Fruit fly (Drosophila melanogaster): ENCODE measurements around the gene CG3448.

The CG3448 gene

dm6 chr3L:9455819-9456388 lies 4.5 kb upstream of the CG3448 start, which contains the start of the genes phol and CG3552:
Gene phol (minus strand): TSS chr3L:9456281.
Gene CG3552 (plus strand): TSS chr3L:9456318.
- TF ChIP-seq OdsH (GFP tag; optimal IDR thresholded peaks at IDR 0.05) (no peak), Hr78 (GFP tag; optimal IDR thresholded peaks at IDR 0.05) (no peak), foxo (GFP tag; optimal IDR thresholded peaks at IDR 0.05) (peak in 1 of 2 experiments; percentile 3), HLH106 (tag; optimal IDR thresholded peaks at IDR 0.05) (peak; percentile 2), dmrt93B (GFP tag; optimal IDR thresholded peaks at IDR 0.05) (no peak), jim (GFP tag; optimal IDR thresholded peaks at IDR 0.05) (no peak), dsf (GFP tag; optimal IDR thresholded peaks at IDR 0.05; ENCODE audit: borderline replicate concordance) (no peak), Rel (GFP tag; optimal IDR thresholded peaks at IDR 0.05) (no peak), Rel (tag; optimal IDR thresholded peaks at IDR 0.05) (peak; percentile 90), lola (GFP tag; optimal IDR thresholded peaks at IDR 0.05) (no peak), tai (GFP tag; optimal IDR thresholded peaks at IDR 0.05) (no peak), usp (GFP tag; optimal IDR thresholded peaks at IDR 0.05) (no peak), rgr (GFP tag; optimal IDR thresholded peaks at IDR 0.05) (peak; percentile 7), Myc (optimal IDR thresholded peaks at IDR 0.05) (peak; percentile 9), h (GFP tag; optimal IDR thresholded peaks at IDR 0.05) (no peak), CrebA (GFP tag; optimal IDR thresholded peaks at IDR 0.05; ENCODE audit: borderline replicate concordance) (no peak), Dif (GFP tag; optimal IDR thresholded peaks at IDR 0.05; ENCODE audit: partially characterized antibody) (no peak), psq (GFP tag; optimal IDR thresholded peaks at IDR 0.05) (no peak), Hr83 (GFP tag; optimal IDR thresholded peaks at IDR 0.05; ENCODE audit: poor library complexity, severe bottlenecking) (no peak), fru (GFP tag; optimal IDR thresholded peaks at IDR 0.05) (no peak), sage (GFP tag; optimal IDR thresholded peaks at IDR 0.05) (no peak), CG32264 (GFP tag; optimal IDR thresholded peaks at IDR 0.05) (no peak), Mio (GFP tag; optimal IDR thresholded peaks at IDR 0.05) (no peak), ey (GFP tag; optimal IDR thresholded peaks at IDR 0.05) (no peak), GATAd (GFP tag; optimal IDR thresholded peaks at IDR 0.05) (no peak), N (GFP tag; optimal IDR thresholded peaks at IDR 0.05) (no peak), Sp1 (GFP tag; optimal IDR thresholded peaks at IDR 0.05) (peak; percentile 26), dl (GFP tag; optimal IDR thresholded peaks at IDR 0.05; ENCODE audit: insufficient read depth in 1 of 2, partially characterized antibody in 2 of 2) (no peak), brk (GFP tag; optimal IDR thresholded peaks at IDR 0.05) (no peak), sv (GFP tag; optimal IDR thresholded peaks at IDR 0.05) (no peak), Abd-B (GFP tag; optimal IDR thresholded peaks at IDR 0.05) (no peak), woc (GFP tag; optimal IDR thresholded peaks at IDR 0.05) (no peak), CG9705 (GFP tag; optimal IDR thresholded peaks at IDR 0.05) (no peak), Vsx2 (GFP tag; optimal IDR thresholded peaks at IDR 0.05; ENCODE audit: partially characterized antibody) (no peak), pan (optimal IDR thresholded peaks at IDR 0.05) (no peak), Jra (GFP tag; optimal IDR thresholded peaks at IDR 0.05) (no peak), Dfd (GFP tag; optimal IDR thresholded peaks at IDR 0.05) (no peak), br (GFP tag; optimal IDR thresholded peaks at IDR 0.05) (no peak), Hnf4 (GFP tag; optimal IDR thresholded peaks at IDR 0.05) (no peak)

dm6 chr3L:9452422-9452821 lies 1.1 kb upstream of the CG3448 start:
- TF ChIP-seq ey (GFP tag; optimal IDR thresholded peaks at IDR 0.05) (no peak), h (GFP tag; optimal IDR thresholded peaks at IDR 0.05) (peak; percentile 17)

dm6 chr3L:9447239-9447777 lies 4.1 kb downstream of the CG3448 start:
- TF ChIP-seq Myc (optimal IDR thresholded peaks at IDR 0.05), result no peak
- no peak for TF ChIP-seq brk (GFP tag; optimal IDR thresholded peaks at IDR 0.05)
- TF ChIP-seq Dif (GFP tag; optimal IDR thresholded peaks at IDR 0.05; ENCODE audit: partially characterized antibody), result no peak
- TF ChIP-seq br (GFP tag; optimal IDR thresholded peaks at IDR 0.05), result peak; percentile 25
- TF ChIP-seq Sp1 (GFP tag; optimal IDR thresholded peaks at IDR 0.05), result no peak
- peak; percentile 16 for TF ChIP-seq Hnf4 (GFP tag; optimal IDR thresholded peaks at IDR 0.05)
- no peak for TF ChIP-seq Mio (GFP tag; optimal IDR thresholded peaks at IDR 0.05)
- TF ChIP-seq Jra (GFP tag; optimal IDR thresholded peaks at IDR 0.05), result no peak
- no peak for TF ChIP-seq CG32264 (GFP tag; optimal IDR thresholded peaks at IDR 0.05)
- no peak for TF ChIP-seq Dfd (GFP tag; optimal IDR thresholded peaks at IDR 0.05)
- peak; percentile 62 for TF ChIP-seq psq (GFP tag; optimal IDR thresholded peaks at IDR 0.05)
- no peak for TF ChIP-seq woc (GFP tag; optimal IDR thresholded peaks at IDR 0.05)
- peak; percentile 49 for TF ChIP-seq fru (GFP tag; optimal IDR thresholded peaks at IDR 0.05)
- no peak for TF ChIP-seq CrebA (GFP tag; optimal IDR thresholded peaks at IDR 0.05; ENCODE audit: borderline replicate concordance)
- TF ChIP-seq rgr (GFP tag; optimal IDR thresholded peaks at IDR 0.05), result no peak
- TF ChIP-seq lola (GFP tag; optimal IDR thresholded peaks at IDR 0.05), result no peak
- TF ChIP-seq h (GFP tag; optimal IDR thresholded peaks at IDR 0.05), result peak; percentile 45
- TF ChIP-seq HLH106 (tag; optimal IDR thresholded peaks at IDR 0.05), result no peak
- TF ChIP-seq dmrt93B (GFP tag; optimal IDR thresholded peaks at IDR 0.05), result no peak
- TF ChIP-seq sv (GFP tag; optimal IDR thresholded peaks at IDR 0.05), result no peak
- peak; percentile 26 for TF ChIP-seq ey (GFP tag; optimal IDR thresholded peaks at IDR 0.05)
- TF ChIP-seq N (GFP tag; optimal IDR thresholded peaks at IDR 0.05), result no peak
- no peak for TF ChIP-seq usp (GFP tag; optimal IDR thresholded peaks at IDR 0.05)
- peak; percentile 12 to 61 for TF ChIP-seq foxo (GFP tag; optimal IDR thresholded peaks at IDR 0.05)
- no peak for TF ChIP-seq Vsx2 (GFP tag; optimal IDR thresholded peaks at IDR 0.05; ENCODE audit: partially characterized antibody)

Measured in whole organism, wandering third instar larva.